Fruit fly (Drosophila melanogaster): Measurements from ENCODE around the gene CG6707.

The CG6707 gene

DNA sequence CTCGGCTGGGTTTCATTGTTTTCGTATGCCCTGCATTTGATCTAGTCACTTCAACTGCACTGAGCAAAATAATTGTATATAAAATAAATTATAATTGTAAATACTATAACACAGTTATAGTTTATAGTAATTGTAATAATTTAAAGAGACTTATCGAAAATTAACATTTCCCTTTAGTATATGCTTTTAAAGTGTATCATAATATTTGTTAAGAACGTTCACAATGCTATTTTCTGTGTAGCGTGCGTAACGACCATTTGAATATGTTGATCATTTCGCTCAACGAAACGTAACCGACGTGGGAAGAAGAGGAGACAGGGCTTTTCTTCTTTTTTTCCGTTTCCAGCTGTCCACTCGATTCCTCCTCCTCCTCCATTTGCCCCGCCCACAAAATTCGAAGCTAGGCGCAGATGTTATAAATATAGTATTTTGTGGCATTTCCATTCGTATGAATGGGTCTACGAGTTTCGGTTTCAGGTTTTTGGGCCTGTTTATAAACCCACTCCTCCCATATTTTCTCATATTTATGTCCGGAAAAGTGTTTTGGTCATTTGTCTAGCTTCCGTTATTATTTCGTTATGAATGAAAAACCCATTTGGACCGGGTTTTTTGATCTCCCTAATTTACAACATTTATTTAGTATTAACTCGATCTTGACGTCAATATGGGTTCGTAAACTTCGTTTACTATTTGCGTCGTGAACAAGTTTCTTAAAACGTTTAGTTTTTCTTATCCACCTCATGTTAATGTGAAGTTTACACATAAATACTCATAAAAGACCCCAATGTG is 41.8 kb downstream of the CG6707 start (continued):
- TF ChIP-seq dysf (GFP tag; IDR thresholded peaks at IDR 0.05) (peak; percentile 82), chn (GFP tag; optimal IDR thresholded peaks at IDR 0.05) (peak; percentile 28), CG2712 (tag; optimal IDR thresholded peaks at IDR 0.05) (peak; percentile 97), gcm2 (GFP tag; optimal IDR thresholded peaks at IDR 0.05) (no peak), Dp (GFP tag; optimal IDR thresholded peaks at IDR 0.05) (no peak), CG12219 (GFP tag; optimal IDR thresholded peaks at IDR 0.05) (peak; percentile 56), psq (GFP tag; optimal IDR thresholded peaks at IDR 0.05) (peak; percentile 70), CG4730 (GFP tag; IDR thresholded peaks at IDR 0.05) (peak; percentile 79), nom (GFP tag; optimal IDR thresholded peaks at IDR 0.05) (peak; percentile 9), gce (GFP tag; IDR thresholded peaks at IDR 0.05) (peak; percentile 86), dmrt11E (tag; optimal IDR thresholded peaks at IDR 0.05) (peak; percentile 98), CG10543 (GFP tag; optimal IDR thresholded peaks at IDR 0.05) (no peak), CG17186 (GFP tag; optimal IDR thresholded peaks at IDR 0.05) (peak; percentile 25), ato (GFP tag; IDR thresholded peaks at IDR 0.05; ENCODE audit: partially characterized antibody) (no peak), Dek (tag; optimal IDR thresholded peaks at IDR 0.05) (peak; percentile 55), CG14441 (GFP tag; IDR thresholded peaks at IDR 0.05) (peak; percentile 66), CG8924 (tag; optimal IDR thresholded peaks at IDR 0.05) (peak; percentile 88), CG17359 (tag; optimal IDR thresholded peaks at IDR 0.05) (peak; percentile 91), CG30403 (GFP tag; optimal IDR thresholded peaks at IDR 0.05) (peak; percentile 61), CG10366 (GFP tag; IDR thresholded peaks at IDR 0.05) (peak; percentile 67), CG7963 (GFP tag; IDR thresholded peaks at IDR 0.05; ENCODE audit: partially characterized antibody) (no peak), CG7786 (GFP tag; optimal IDR thresholded peaks at IDR 0.05) (no peak), Poxn (GFP tag; IDR thresholded peaks at IDR 0.05) (no peak), Med (GFP tag) (peak; percentile 70), wek (GFP tag; optimal IDR thresholded peaks at IDR 0.05) (no peak), so (GFP tag; IDR thresholded peaks at IDR 0.05) (peak; percentile 80; the same call in 2 of the 3 replicates), cas (GFP tag; IDR thresholded peaks at IDR 0.05) (peak; percentile 54; the same call in 1 of the 2 replicates), CG6175 (GFP tag; IDR thresholded peaks at IDR 0.05) (0 out of 3 replicates have a peak, but pooled peaks have one; percentile 6), mam (GFP tag; optimal IDR thresholded peaks at IDR 0.05) (no peak), crp (GFP tag; optimal IDR thresholded peaks at IDR 0.05) (no peak), tx (GFP tag; optimal IDR thresholded peaks at IDR 0.05) (no peak), Atf3 (GFP tag; optimal IDR thresholded peaks at IDR 0.05) (no peak), bsh (GFP tag; optimal IDR thresholded peaks at IDR 0.05) (peak in 1 of 2 experiments; percentile 95), Dll (GFP tag; IDR thresholded peaks at IDR 0.05; ENCODE audit: partially characterized antibody) (no peak), bowl (GFP tag; IDR thresholded peaks at IDR 0.05) (no peak), CG2202 (tag; optimal IDR thresholded peaks at IDR 0.05) (peak; percentile 87), ro (GFP tag; IDR thresholded peaks at IDR 0.05) (peak; percentile 66), CG15601 (tag; optimal IDR thresholded peaks at IDR 0.05) (peak; percentile 88), CG12942 (GFP tag; optimal IDR thresholded peaks at IDR 0.05) (peak; percentile 23), wdn (GFP tag; IDR thresholded peaks at IDR 0.05) (0 out of 2 replicates have a peak, but pooled peaks have one; percentile 25), Mad (GFP tag; optimal IDR thresholded peaks at IDR 0.05) (no peak), cg (GFP tag; optimal IDR thresholded peaks at IDR 0.05) (no peak), Aef1 (GFP tag; IDR thresholded peaks at IDR 0.05) (peak; percentile 60), CG17385 (GFP tag; optimal IDR thresholded peaks at IDR 0.05) (peak; percentile 81), HHEX (GFP tag; optimal IDR thresholded peaks at IDR 0.05) (peak; percentile 67), CG11247 (GFP tag; IDR thresholded peaks at IDR 0.05) (peak; percentile 68; the same call in 1 of the 2 replicates), ac (GFP tag; optimal IDR thresholded peaks at IDR 0.05) (peak; percentile 80), Asciz (GFP tag; optimal IDR thresholded peaks at IDR 0.05) (peak; percentile 83), fu2 (GFP tag; optimal IDR thresholded peaks at IDR 0.05) (no peak)

Measured in whole organism, embryonic.